Worm (Caenorhabditis elegans) whole organism, mixed stage, embryonic: Measurements from ENCODE around the gene Y37E11AR.7.

ENCODE experiments used
- M03D4.4 ChIP-seq: sonication (generic microtip); optimal IDR thresholded peaks from 2 replicates; lab custom pipeline; 2017; ENCODE audit warnings: mild to moderate bottlenecking, missing genetic modification characterization, missing compliant biosample characterization
- bed-3 ChIP-seq: fragments of 200-800 bp; sonication (Bioruptor generic); optimal IDR thresholded peaks from 3 replicates; lab custom pipeline; 2018; ENCODE audit warnings: mild to moderate bottlenecking, missing genetic modification characterization, moderate library complexity, missing compliant biosample characterization
- blmp-1 ChIP-seq: fragments of 150-350 bp; optimal IDR thresholded peaks from 2 replicates; lab custom pipeline; 2014; ENCODE audit warnings: missing biosample characterization, missing genetic modification characterization
- ceh-43 ChIP-seq: fragments of 200-800 bp; sonication (Bioruptor generic); optimal IDR thresholded peaks from 2 replicates; lab custom pipeline; 2018; ENCODE audit warnings: mild to moderate bottlenecking, missing genetic modification characterization, moderate library complexity, missing compliant biosample characterization
- ceh-83 ChIP-seq: fragments of 200-800 bp; sonication (Bioruptor generic); optimal IDR thresholded peaks from 2 replicates; lab custom pipeline; 2018; ENCODE audit warnings: mild to moderate bottlenecking, missing genetic modification characterization, missing compliant biosample characterization
- ces-1 ChIP-seq: fragments of 150-350 bp; optimal IDR thresholded peaks from 2 replicates; lab custom pipeline; 2014; ENCODE audit warnings: missing biosample characterization, missing genetic modification reagents, missing genetic modification characterization
- drap-1 ChIP-seq: fragments of 200-800 bp; sonication (Bioruptor generic); optimal IDR thresholded peaks from 3 replicates; lab custom pipeline; 2018; ENCODE audit warnings: mild to moderate bottlenecking, missing genetic modification characterization, missing compliant biosample characterization
- elt-3 ChIP-seq: fragments of 150-350 bp; optimal IDR thresholded peaks from 2 replicates; lab custom pipeline; 2014; ENCODE audit warnings: missing biosample characterization, missing genetic modification characterization
- flh-1 ChIP-seq: fragments of 200-800 bp; sonication (Bioruptor generic); optimal IDR thresholded peaks from 2 replicates; lab custom pipeline; 2018; ENCODE audit warnings: mild to moderate bottlenecking, missing genetic modification characterization, moderate library complexity, missing compliant biosample characterization
- ham-2 ChIP-seq: fragments of 200-800 bp; sonication (Bioruptor generic); optimal IDR thresholded peaks from 2 replicates; lab custom pipeline; 2018; ENCODE audit warnings: mild to moderate bottlenecking, missing genetic modification characterization, missing compliant biosample characterization
- hlh-1 ChIP-seq: fragments of 150-350 bp; optimal IDR thresholded peaks from 2 replicates; lab custom pipeline; 2014; ENCODE audit warnings: missing biosample characterization, missing genetic modification reagents, missing genetic modification characterization
- mab-5 ChIP-seq: fragments of 150-350 bp; optimal IDR thresholded peaks from 2 replicates; lab custom pipeline; 2014; ENCODE audit warnings: missing biosample characterization, missing genetic modification characterization
- mep-1 ChIP-seq: fragments of 150-350 bp; optimal IDR thresholded peaks from 2 replicates; lab custom pipeline; 2017; ENCODE audit warnings: missing biosample characterization, missing genetic modification reagents, missing genetic modification characterization, inconsistent platforms
- mls-2 ChIP-seq: sonication (generic microtip); optimal IDR thresholded peaks from 2 replicates; lab custom pipeline; 2016; ENCODE audit warnings: mild to moderate bottlenecking, missing genetic modification characterization, moderate library complexity, missing compliant biosample characterization
- nhr-12 ChIP-seq: fragments of 150-350 bp; optimal IDR thresholded peaks from 2 replicates; lab custom pipeline; 2014; ENCODE audit warnings: missing biosample characterization, missing genetic modification characterization
- nhr-2 ChIP-seq: fragments of 150-350 bp; optimal IDR thresholded peaks from 2 replicates; lab custom pipeline; 2014; ENCODE audit warnings: missing biosample characterization, missing genetic modification characterization
- nhr-237 ChIP-seq: fragments of 150-350 bp; optimal IDR thresholded peaks from 2 replicates; lab custom pipeline; 2014; ENCODE audit warnings: missing biosample characterization, missing genetic modification characterization
- nhr-28 ChIP-seq: fragments of 150-350 bp; optimal IDR thresholded peaks from 2 replicates; lab custom pipeline; 2014; ENCODE audit warnings: missing biosample characterization, missing genetic modification characterization
- nhr-76 ChIP-seq: sonication (generic microtip); optimal IDR thresholded peaks from 2 replicates; lab custom pipeline; 2017; ENCODE audit warnings: missing biosample characterization, missing genetic modification characterization
- sem-2 ChIP-seq: fragments of 200-800 bp; sonication (Bioruptor generic); optimal IDR thresholded peaks from 2 replicates; lab custom pipeline; 2018; ENCODE audit warnings: mild to moderate bottlenecking, missing genetic modification characterization, missing compliant biosample characterization
- snpc-4 ChIP-seq: fragments of 150-350 bp; optimal IDR thresholded peaks from 2 replicates; lab custom pipeline; 2014; ENCODE audit warnings: missing biosample characterization, missing genetic modification characterization
- sptf-1 ChIP-seq: sonication (generic microtip); optimal IDR thresholded peaks from 2 replicates; lab custom pipeline; 2017; ENCODE audit warnings: mild to moderate bottlenecking, missing genetic modification characterization, moderate library complexity, missing compliant biosample characterization
- unc-120 ChIP-seq: sonication (generic microtip); optimal IDR thresholded peaks from 2 replicates; lab custom pipeline; 2017; ENCODE audit warnings: missing genetic modification characterization, missing compliant biosample characterization; ENCODE audit not compliant: poor library complexity, severe bottlenecking
- unc-39 ChIP-seq: fragments of 150-350 bp; optimal IDR thresholded peaks from 2 replicates; lab custom pipeline; 2014; ENCODE audit warnings: missing biosample characterization, missing genetic modification characterization
- zip-8 ChIP-seq: fragments of 150-350 bp; optimal IDR thresholded peaks from 2 replicates; lab custom pipeline; 2014; ENCODE audit warnings: missing biosample characterization, missing genetic modification characterization

Gene Y37E11AR.7

DNA sequence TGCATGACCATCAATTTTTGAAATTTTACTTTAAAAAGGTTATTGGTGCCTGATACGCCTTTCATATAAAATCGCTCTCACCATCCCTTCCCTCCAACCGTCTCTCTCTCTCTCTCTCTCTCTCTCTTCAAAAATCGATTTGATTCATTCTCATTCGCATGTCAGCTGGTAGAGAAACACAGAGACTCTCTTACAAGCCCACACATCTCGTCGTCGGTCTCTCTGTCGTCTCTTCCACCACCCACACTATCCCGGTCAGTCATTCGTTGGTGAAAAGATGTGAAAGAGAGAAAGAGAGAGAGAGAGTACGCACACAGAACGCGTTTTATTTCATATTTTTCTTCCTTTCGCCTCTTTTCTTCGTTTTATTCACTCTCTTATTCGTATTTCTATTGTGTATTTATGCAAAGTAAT is 12.8 kb downstream of the Y37E11AR.7 start (continued):
- TF ChIP-seq nhr-237 (tag; lab: Kevin White, UChicago), result peak; percentile 90
- TF ChIP-seq nhr-28 (tag; lab: Kevin White, UChicago), result no peak
- TF ChIP-seq nhr-2 (tag; lab: Kevin White, UChicago), result no peak
- no peak for TF ChIP-seq mab-5 (tag; lab: Kevin White, UChicago)
- no peak for TF ChIP-seq blmp-1 (tag; lab: Kevin White, UChicago)
- no peak for TF ChIP-seq ceh-83 (GFP tag; lab: Kevin White, UChicago)
- TF ChIP-seq M03D4.4 (tag; lab: Kevin White, UChicago), result peak; percentile 28
- no peak for TF ChIP-seq sptf-1 (tag; lab: Kevin White, UChicago)
- no peak for TF ChIP-seq flh-1 (GFP tag; lab: Kevin White, UChicago)
- TF ChIP-seq hlh-1 (tag; lab: Kevin White, UChicago), result peak; percentile 93
- TF ChIP-seq, all 35 proteins: peak for 14

DNA sequence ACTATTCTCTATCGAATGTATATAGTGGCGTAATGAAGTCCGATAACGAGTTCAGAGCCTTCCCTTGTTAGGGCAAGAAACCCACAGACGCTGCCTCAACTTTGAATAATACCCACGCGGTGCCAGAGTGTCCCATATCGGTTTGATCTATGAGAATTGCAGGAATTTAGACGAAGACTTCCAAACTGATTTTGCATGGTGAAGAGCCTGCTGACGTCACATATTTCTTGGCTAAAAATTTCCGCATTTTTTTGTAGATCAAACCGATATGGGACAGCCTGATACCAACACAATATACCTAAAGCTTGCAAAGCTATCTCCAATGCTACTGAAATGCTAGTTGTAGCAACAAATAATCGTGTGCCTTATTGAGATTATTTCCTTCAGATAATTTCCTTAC is 13.4 kb downstream of the Y37E11AR.7 start:
- no peak for TF ChIP-seq nhr-76
- TF ChIP-seq drap-1 (GFP tag; lab: Kevin White, UChicago), result no peak
- no peak for TF ChIP-seq bed-3 (GFP tag; lab: Kevin White, UChicago)
- no peak for TF ChIP-seq nhr-28 (tag; lab: Kevin White, UChicago)
- TF ChIP-seq ceh-83 (GFP tag; lab: Kevin White, UChicago), result no peak
- no peak for TF ChIP-seq nhr-12 (tag; lab: Kevin White, UChicago)
- no peak for TF ChIP-seq sem-2 (GFP tag; lab: Kevin White, UChicago)
- TF ChIP-seq unc-120 (tag; lab: Kevin White, UChicago), result no peak
- no peak for TF ChIP-seq mls-2 (tag; lab: Kevin White, UChicago)
- no peak for TF ChIP-seq sptf-1 (tag; lab: Kevin White, UChicago)
- no peak for TF ChIP-seq ces-1 (GFP tag; lab: Kevin White, UChicago)

DNA sequence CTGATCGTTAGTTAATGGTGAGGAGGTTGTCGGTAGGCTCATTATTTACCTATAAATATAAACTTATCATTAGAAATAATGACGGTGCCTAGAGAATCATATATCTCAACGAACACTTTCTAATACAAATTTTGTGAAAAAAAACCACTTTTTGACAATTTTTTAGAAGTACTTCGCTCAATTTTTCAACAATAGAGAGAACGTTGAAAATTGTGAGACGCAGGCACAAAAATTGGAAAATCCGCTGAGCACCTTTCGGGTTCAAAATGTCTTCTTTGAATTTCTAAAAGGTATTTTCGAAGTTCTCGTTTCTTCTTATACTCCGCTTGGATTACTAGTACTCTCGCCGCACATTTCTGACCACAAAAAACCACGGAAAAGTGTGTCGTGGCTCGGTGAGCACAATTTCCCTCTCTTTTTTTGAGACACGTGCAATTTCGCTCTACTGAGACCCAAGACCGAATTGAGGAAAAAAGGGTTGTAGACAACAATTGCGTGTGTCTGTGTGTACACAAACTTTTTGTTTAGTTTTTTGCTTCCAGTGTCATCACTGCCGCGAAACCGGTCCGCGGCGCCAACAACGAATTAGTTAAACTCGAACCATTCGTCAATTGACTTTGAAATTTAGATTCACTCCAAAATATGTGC is 14.3 kb downstream of the Y37E11AR.7 start, which contains the start of gene nape-1:
nape-1 (minus strand) TSS at position 51 of the 648 bp plus-strand sequence.
- TF ChIP-seq sem-2 (GFP tag; lab: Kevin White, UChicago) (no peak), blmp-1 (tag; lab: Kevin White, UChicago) (no peak), nhr-28 (tag; lab: Kevin White, UChicago) (no peak), unc-39 (tag; lab: Kevin White, UChicago) (no peak), nhr-12 (tag; lab: Kevin White, UChicago) (no peak), ham-2 (no peak), elt-3 (no peak), mep-1 (tag; lab: Kevin White, UChicago) (no peak)
- TF ChIP-seq, all 35 proteins: peak for 0

ce11 chrIV:3738655-3739403 is 16.4 kb downstream of the Y37E11AR.7 start, which contains the start of gene nape-2:
Gene nape-2, minus strand, starts transcription at chrIV:3738925.
- peak; percentile 6 for TF ChIP-seq ces-1 (GFP tag; lab: Kevin White, UChicago)
- no peak for TF ChIP-seq nhr-76

DNA sequence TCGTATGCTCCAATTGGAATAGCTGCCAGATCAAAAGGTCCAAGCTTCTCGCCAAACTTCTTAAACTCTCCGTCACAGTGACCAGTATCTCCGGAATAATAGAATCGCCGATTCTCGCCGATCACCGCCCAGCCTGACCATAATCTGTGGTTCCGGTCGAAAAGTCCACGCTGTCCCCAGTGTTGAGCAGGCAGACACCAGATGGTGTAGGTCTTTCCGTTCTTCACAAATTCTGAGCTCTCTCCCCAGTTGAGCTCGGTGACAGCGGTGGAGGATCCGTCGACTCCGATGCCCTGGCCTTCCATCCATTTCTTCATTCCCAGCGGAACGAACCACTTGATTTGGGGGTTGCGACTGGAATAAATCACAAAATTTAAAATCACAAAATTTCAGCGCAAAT is 19.0 kb downstream of the Y37E11AR.7 start:
- no peak for TF ChIP-seq elt-3
- TF ChIP-seq nhr-76, result no peak
- TF ChIP-seq ceh-43 (GFP tag; lab: Kevin White, UChicago), result no peak
- TF ChIP-seq unc-120 (tag; lab: Kevin White, UChicago), result no peak
- TF ChIP-seq bed-3 (GFP tag; lab: Kevin White, UChicago), result no peak
- TF ChIP-seq sem-2 (GFP tag; lab: Kevin White, UChicago), result no peak
- no peak for TF ChIP-seq snpc-4 (tag; lab: Kevin White, UChicago)

ce11 chrIV:3733287-3733686 is 22.0 kb downstream of the Y37E11AR.7 start:
- TF ChIP-seq zip-8 (tag; lab: Kevin White, UChicago) (peak; percentile 96), nhr-237 (tag; lab: Kevin White, UChicago) (no peak)
